Fruit fly (Drosophila melanogaster) S2 (cell line): ENCODE results near the gene CG1571.

Experiments used
- CG8478 ChIP-seq: fragments of >200 bp; optimal IDR thresholded peaks from 2 replicates; lab custom pipeline; 2018
- CTCF ChIP-seq, 2 experiments: fragments of >200 bp; optimal IDR thresholded peaks; 2 replicates each; lab custom pipeline; 2018

dm6 chrX:8106281-8107050 lies 30.8 kb downstream of the CG1571 start:
- TF ChIP-seq CG8478 (lab: Kevin White, UChicago) (no peak), CTCF (optimal IDR thresholded peaks at IDR 0.05; lab: Kevin White, UChicago) (no peak)
